Worm (Caenorhabditis elegans) whole organism, midembryonic: Measurements from ENCODE around the gene cec-8.

Source experiments
- T22C8.4 ChIP-seq: fragments of 200-800 bp; sonication (Bioruptor generic); IDR thresholded peaks from 2 replicates; pipeline ENCODE4 v1.3.6; 2022; ENCODE audit warnings: missing genetic modification characterization, missing compliant biosample characterization
- flt-1 ChIP-seq: fragments of 200-800 bp; sonication (Bioruptor generic); IDR thresholded peaks from 2 replicates; pipeline ENCODE4 v1.3.6; 2022; ENCODE audit warnings: missing genetic modification characterization, missing compliant biosample characterization
- ref-1 ChIP-seq: fragments of 200-800 bp; sonication (Bioruptor generic); conservative IDR thresholded peaks from 2 replicates; pipeline ENCODE4 v1.3.6; 2022; ENCODE audit warnings: missing genetic modification reagents, missing genetic modification characterization, missing compliant biosample characterization

- TF ChIP-seq ref-1 (GFP tag; lab: Robert Waterston, UW) (no peak), flt-1 (GFP tag; lab: Robert Waterston, UW) (no peak), T22C8.4 (GFP tag; lab: Robert Waterston, UW) (no peak)
Measured at ce11 chrIII:400898-401297, 28.2 kb upstream of the cec-8 start.
